Fruit fly (Drosophila melanogaster) whole organism, wandering third instar larva: Measurements from ENCODE around the gene CG12746.
A peak's percentile ranks its signal among the peaks of the same experiment; 100 is the strongest.

Source experiments
- Abd-B ChIP-seq: fragments of >200 bp; optimal IDR thresholded peaks from 2 replicates; lab custom pipeline; 2017; ENCODE audit warnings: missing biosample characterization, missing genetic modification characterization
- CG32264 ChIP-seq: fragments of 200-800 bp; sonication (Bioruptor generic); optimal IDR thresholded peaks from 2 replicates; lab custom pipeline; 2016; ENCODE audit warnings: missing biosample characterization, missing genetic modification characterization
- CG9705 ChIP-seq: fragments of 200-800 bp; sonication (Bioruptor generic); optimal IDR thresholded peaks from 2 replicates; lab custom pipeline; 2018; ENCODE audit warnings: missing biosample characterization, mild to moderate bottlenecking, missing genetic modification characterization
- CrebA ChIP-seq: fragments of 200-800 bp; sonication (Bioruptor generic); optimal IDR thresholded peaks from 2 replicates; lab custom pipeline; 2016; ENCODE audit warnings: missing biosample characterization, mild to moderate bottlenecking, missing genetic modification characterization, borderline replicate concordance
- Dfd ChIP-seq: fragments of >200 bp; optimal IDR thresholded peaks from 2 replicates; lab custom pipeline; 2017; ENCODE audit warnings: missing biosample characterization, missing genetic modification characterization
- Dif ChIP-seq: fragments of 200-275, 200-300 bp; sonication (Bioruptor generic); optimal IDR thresholded peaks from 2 replicates; lab custom pipeline; 2018; ENCODE audit warnings: missing biosample characterization, missing genetic modification characterization; ENCODE audit not compliant: partially characterized antibody
- GATAd ChIP-seq: sonication (Bioruptor generic); optimal IDR thresholded peaks from 2 replicates; lab custom pipeline; 2016; ENCODE audit warnings: missing biosample characterization, missing genetic modification characterization
- HLH106 ChIP-seq: fragments of 200-800 bp; optimal IDR thresholded peaks from 3 replicates; lab custom pipeline; 2019; ENCODE audit warnings: missing biosample characterization, mild to moderate bottlenecking, missing genetic modification characterization, moderate library complexity
- Hnf4 ChIP-seq: fragments of 200-800 bp; sonication (Bioruptor generic); optimal IDR thresholded peaks from 2 replicates; lab custom pipeline; 2016; ENCODE audit warnings: missing biosample characterization, mild to moderate bottlenecking, missing genetic modification characterization
- Hr78 ChIP-seq: fragments of >200 bp; optimal IDR thresholded peaks from 2 replicates; lab custom pipeline; 2017; ENCODE audit warnings: missing biosample characterization, missing genetic modification characterization
- Hr83 ChIP-seq: fragments of 200-300 bp; sonication (Bioruptor generic); optimal IDR thresholded peaks from 2 replicates; lab custom pipeline; 2016; ENCODE audit warnings: missing biosample characterization, mild to moderate bottlenecking, missing genetic modification characterization, moderate library complexity; ENCODE audit not compliant: poor library complexity, severe bottlenecking
- Jra ChIP-seq: sonication (Bioruptor generic); optimal IDR thresholded peaks from 2 replicates; lab custom pipeline; 2016; ENCODE audit warnings: missing biosample characterization, missing genetic modification characterization
- Mio ChIP-seq: sonication (Bioruptor generic); optimal IDR thresholded peaks from 2 replicates; lab custom pipeline; 2016; ENCODE audit warnings: missing biosample characterization, missing genetic modification characterization
- Myc ChIP-seq: fragments of >200 bp; optimal IDR thresholded peaks from 2 replicates; lab custom pipeline; 2017
- N ChIP-seq: fragments of >200 bp; optimal IDR thresholded peaks from 2 replicates; lab custom pipeline; 2018; ENCODE audit warnings: missing biosample characterization, missing external identifiers, missing genetic modification characterization
- OdsH ChIP-seq: fragments of 200-800 bp; sonication (Bioruptor generic); optimal IDR thresholded peaks from 2 replicates; lab custom pipeline; 2016; ENCODE audit warnings: missing biosample characterization, mild to moderate bottlenecking, missing genetic modification characterization
- Rel ChIP-seq, 2 experiments: fragments of 200-800 bp; sonication (Bioruptor generic) in 1 of 2; optimal IDR thresholded peaks; 2 replicates in 1 of 2; 3 replicates in 1 of 2; lab custom pipeline; 2016 to 2019; ENCODE audit warnings: mild to moderate bottlenecking in 2 of 2, missing biosample characterization in 2 of 2, missing genetic modification characterization in 2 of 2, moderate library complexity in 1 of 2
- Sp1 ChIP-seq: fragments of 200-800 bp; sonication (Bioruptor generic); optimal IDR thresholded peaks from 3 replicates; lab custom pipeline; 2019; ENCODE audit warnings: missing biosample characterization, mild to moderate bottlenecking, missing genetic modification characterization, moderate library complexity
- Vsx2 ChIP-seq: fragments of 200-300, 225-300 bp; sonication (Bioruptor generic); optimal IDR thresholded peaks from 2 replicates; lab custom pipeline; 2018; ENCODE audit warnings: missing biosample characterization, missing genetic modification characterization; ENCODE audit not compliant: partially characterized antibody
- br ChIP-seq: fragments of 200-800 bp; sonication (Bioruptor generic); optimal IDR thresholded peaks from 2 replicates; lab custom pipeline; 2016; ENCODE audit warnings: missing biosample characterization, missing genetic modification characterization
- brk ChIP-seq: fragments of 200-800 bp; sonication (Bioruptor generic); optimal IDR thresholded peaks from 2 replicates; lab custom pipeline; 2016; ENCODE audit warnings: missing biosample characterization, mild to moderate bottlenecking, missing genetic modification characterization
- dl ChIP-seq, 2 experiments: fragments of 175-275, 200-275 bp in 1 of 2; fragments of 200-275 bp in 1 of 2; sonication (Bioruptor generic); optimal IDR thresholded peaks; lab custom pipeline; 2018; ENCODE audit warnings: mild to moderate bottlenecking in 2 of 2, missing biosample characterization in 2 of 2, missing genetic modification characterization in 2 of 2, moderate library complexity in 2 of 2; ENCODE audit not compliant: partially characterized antibody in 2 of 2, insufficient read depth in 1 of 2
- dmrt93B ChIP-seq: fragments of 200-800 bp; sonication (Bioruptor generic); optimal IDR thresholded peaks from 2 replicates; lab custom pipeline; 2018; ENCODE audit warnings: missing biosample characterization, mild to moderate bottlenecking, missing genetic modification characterization
- dsf ChIP-seq: sonication (Bioruptor generic); optimal IDR thresholded peaks from 2 replicates; lab custom pipeline; 2016; ENCODE audit warnings: missing biosample characterization, missing genetic modification characterization, borderline replicate concordance
- ey ChIP-seq: fragments of 200-800 bp; sonication (Bioruptor generic); optimal IDR thresholded peaks from 2 replicates; lab custom pipeline; 2016; ENCODE audit warnings: missing biosample characterization, missing genetic modification characterization
- foxo ChIP-seq, 2 experiments: fragments of 200-800 bp; sonication (Bioruptor generic); optimal IDR thresholded peaks; 2 replicates in 1 of 2; 3 replicates in 1 of 2; lab custom pipeline; 2016 to 2017; ENCODE audit warnings: missing biosample characterization in 2 of 2, missing genetic modification characterization in 2 of 2
- fru ChIP-seq: fragments of 200-800 bp; sonication (Bioruptor generic); optimal IDR thresholded peaks from 3 replicates; lab custom pipeline; 2016; ENCODE audit warnings: missing biosample characterization, mild to moderate bottlenecking, missing genetic modification characterization
- h ChIP-seq: fragments of 200-800 bp; sonication (Bioruptor generic); optimal IDR thresholded peaks from 3 replicates; lab custom pipeline; 2016; ENCODE audit warnings: missing biosample characterization, mild to moderate bottlenecking, missing genetic modification characterization
- jim ChIP-seq: fragments of 175-275, 200-325 bp; sonication (Bioruptor generic); optimal IDR thresholded peaks from 2 replicates; lab custom pipeline; 2016; ENCODE audit warnings: missing biosample characterization, mild to moderate bottlenecking, missing genetic modification characterization
- lola ChIP-seq: fragments of >200 bp; optimal IDR thresholded peaks from 2 replicates; lab custom pipeline; 2017; ENCODE audit warnings: missing biosample characterization, missing genetic modification characterization
- pan ChIP-seq: fragments of >200 bp; optimal IDR thresholded peaks from 2 replicates; lab custom pipeline; 2017
- psq ChIP-seq: fragments of 200-800 bp; sonication (Bioruptor generic); optimal IDR thresholded peaks from 3 replicates; lab custom pipeline; 2017; ENCODE audit warnings: missing biosample characterization, mild to moderate bottlenecking, missing genetic modification characterization, moderate library complexity
- rgr ChIP-seq: fragments of 200-800 bp; sonication (Bioruptor generic); optimal IDR thresholded peaks from 3 replicates; lab custom pipeline; 2016; ENCODE audit warnings: missing biosample characterization, mild to moderate bottlenecking, missing genetic modification characterization
- sage ChIP-seq: fragments of 200-800 bp; sonication (Bioruptor generic); optimal IDR thresholded peaks from 2 replicates; lab custom pipeline; 2016; ENCODE audit warnings: missing biosample characterization, mild to moderate bottlenecking, missing genetic modification characterization
- tai ChIP-seq: sonication (Bioruptor generic); optimal IDR thresholded peaks from 2 replicates; lab custom pipeline; 2016; ENCODE audit warnings: missing biosample characterization, missing genetic modification characterization
- usp ChIP-seq: fragments of >200 bp; optimal IDR thresholded peaks from 2 replicates; lab custom pipeline; 2017; ENCODE audit warnings: missing biosample characterization, missing genetic modification characterization
- woc ChIP-seq: sonication (Bioruptor generic); optimal IDR thresholded peaks from 2 replicates; lab custom pipeline; 2016; ENCODE audit warnings: missing biosample characterization, mild to moderate bottlenecking, missing genetic modification characterization

CG12746 gene

dm6 chr3R:5599521-5600360 lies 35.1 kb downstream of the CG12746 start:
- TF ChIP-seq jim (GFP tag; lab: Kevin White, UChicago) (peak; percentile 55), CrebA (GFP tag; lab: Kevin White, UChicago) (no peak), Sp1 (no peak), Myc (lab: Kevin White, UChicago) (peak; percentile 39), pan (no peak), Hr83 (peak; percentile 27), Dif (peak; percentile 6), OdsH (GFP tag; lab: Kevin White, UChicago) (peak; percentile 16), dl (GFP tag; optimal IDR thresholded peaks at IDR 0.05; lab: Kevin White, UChicago; ENCODE audit: insufficient read depth in 1 of 2, partially characterized antibody in 2 of 2) (peak in 1 of 2 experiments; percentile 56), woc (GFP tag; lab: Kevin White, UChicago) (peak; percentile 1)

dm6 chr3R:5600361-5601043 lies 35.8 kb downstream of the CG12746 start:
- TF ChIP-seq fru (GFP tag; lab: Kevin White, UChicago) (peak; percentile 1), lola (GFP tag; lab: Kevin White, UChicago) (no peak), Hnf4 (GFP tag; lab: Kevin White, UChicago) (peak; percentile 76), brk (peak; percentile 75), N (GFP tag; lab: Kevin White, UChicago) (no peak), Abd-B (GFP tag; lab: Kevin White, UChicago) (no peak), Sp1 (peak; percentile 35), CG32264 (GFP tag; lab: Kevin White, UChicago) (peak; percentile 50), Rel (GFP tag; optimal IDR thresholded peaks at IDR 0.05; lab: Kevin White, UChicago) (no peak), Rel (tag; optimal IDR thresholded peaks at IDR 0.05; lab: Kevin White, UChicago) (peak; percentile 64), foxo (GFP tag; optimal IDR thresholded peaks at IDR 0.05; lab: Kevin White, UChicago) (peak; percentile 10 to 71), Dif (peak; percentile 64), Myc (lab: Kevin White, UChicago) (peak; percentile 22), Jra (GFP tag; lab: Kevin White, UChicago) (no peak), tai (GFP tag; lab: Kevin White, UChicago) (no peak), CG9705 (no peak), h (GFP tag; lab: Kevin White, UChicago) (peak; percentile 65), woc (GFP tag; lab: Kevin White, UChicago) (no peak), pan (no peak), HLH106 (tag; lab: Kevin White, UChicago) (no peak), Hr83 (peak; percentile 71), dmrt93B (no peak), dl (GFP tag; optimal IDR thresholded peaks at IDR 0.05; lab: Kevin White, UChicago; ENCODE audit: insufficient read depth in 1 of 2, partially characterized antibody in 2 of 2) (peak; percentile 8 to 39), psq (GFP tag; lab: Kevin White, UChicago) (peak; percentile 96), br (GFP tag; lab: Kevin White, UChicago) (peak; percentile 28), rgr (GFP tag; lab: Kevin White, UChicago) (peak; percentile 52), OdsH (GFP tag; lab: Kevin White, UChicago) (no peak)

DNA sequence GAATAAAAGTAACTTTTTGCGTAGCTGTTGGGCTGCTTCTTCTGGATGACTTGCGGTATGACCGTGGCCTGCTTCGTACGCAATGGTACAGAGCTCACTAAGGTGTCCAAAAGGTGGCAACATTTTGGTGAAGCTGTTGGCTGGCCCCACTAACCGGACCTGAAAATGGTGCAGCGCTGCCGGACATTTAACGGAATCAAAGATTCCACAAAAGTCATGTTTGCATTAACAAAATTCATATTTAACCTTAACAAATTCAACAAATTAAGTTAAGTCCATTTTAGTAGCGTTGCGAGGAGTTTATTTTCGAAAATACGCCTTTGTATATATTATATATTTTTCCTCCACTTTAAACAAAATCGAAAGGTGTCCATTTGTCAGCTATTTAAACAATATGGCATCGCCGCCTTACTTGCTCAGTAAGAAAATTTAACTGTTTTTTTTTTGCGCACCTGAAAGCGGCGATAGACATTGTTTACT lies 36.4 kb downstream of the CG12746 start, which contains the start of the genes kra and SecS:
TSS of gene kra (minus strand) at position 93 of the 480 bp plus-strand sequence.
TSS of gene SecS (plus strand) at position 390 of the 480 bp plus-strand sequence.
- TF ChIP-seq Mio (GFP tag; lab: Kevin White, UChicago) (no peak), HLH106 (tag; lab: Kevin White, UChicago) (peak; percentile 64), pan (no peak), jim (GFP tag; lab: Kevin White, UChicago) (no peak), Vsx2 (no peak), rgr (GFP tag; lab: Kevin White, UChicago) (peak; percentile 69), usp (GFP tag; lab: Kevin White, UChicago) (no peak), CrebA (GFP tag; lab: Kevin White, UChicago) (no peak), brk (no peak), Sp1 (peak; percentile 64), lola (GFP tag; lab: Kevin White, UChicago) (no peak), Myc (lab: Kevin White, UChicago) (no peak), tai (GFP tag; lab: Kevin White, UChicago) (no peak), sage (no peak), CG9705 (peak; percentile 40), dsf (GFP tag; lab: Kevin White, UChicago) (peak; percentile 58), woc (GFP tag; lab: Kevin White, UChicago) (peak; percentile 46), fru (GFP tag; lab: Kevin White, UChicago) (peak; percentile 69), Hnf4 (GFP tag; lab: Kevin White, UChicago) (peak; percentile 71), N (GFP tag; lab: Kevin White, UChicago) (no peak), Hr78 (GFP tag; lab: Kevin White, UChicago) (no peak), Rel (GFP tag; optimal IDR thresholded peaks at IDR 0.05; lab: Kevin White, UChicago) (peak; percentile 42), Rel (tag; optimal IDR thresholded peaks at IDR 0.05; lab: Kevin White, UChicago) (peak; percentile 17), Dif (peak; percentile 33), CG32264 (GFP tag; lab: Kevin White, UChicago) (no peak), dmrt93B (no peak), h (GFP tag; lab: Kevin White, UChicago) (peak; percentile 60), ey (peak; percentile 63), Dfd (no peak), br (GFP tag; lab: Kevin White, UChicago) (peak; percentile 72), GATAd (GFP tag; lab: Kevin White, UChicago) (no peak), Jra (GFP tag; lab: Kevin White, UChicago) (no peak), psq (GFP tag; lab: Kevin White, UChicago) (no peak), Abd-B (GFP tag; lab: Kevin White, UChicago) (no peak), OdsH (GFP tag; lab: Kevin White, UChicago) (peak; percentile 56)
